Worm (Caenorhabditis elegans) whole organism, L1 larva: Measurements from ENCODE around the gene amx-1.

ENCODE experiments used
- blmp-1 ChIP-seq: fragments of 150-350 bp; optimal IDR thresholded peaks from 2 replicates; lab custom pipeline; 2014; ENCODE audit warnings: missing biosample characterization, missing genetic modification characterization
- elt-2 ChIP-seq: sonication (generic microtip); optimal IDR thresholded peaks from 2 replicates; lab custom pipeline; 2016; ENCODE audit warnings: missing genetic modification characterization, mild to moderate bottlenecking, inconsistent platforms, missing compliant biosample characterization, missing genetic modification reagents
- fkh-10 ChIP-seq: sonication (generic microtip); optimal IDR thresholded peaks from 2 replicates; lab custom pipeline; 2017; ENCODE audit warnings: missing biosample characterization, missing genetic modification reagents, missing genetic modification characterization
- jun-1 ChIP-seq: fragments of 150-350 bp; optimal IDR thresholded peaks from 2 replicates; lab custom pipeline; 2014; ENCODE audit warnings: missing biosample characterization, missing genetic modification reagents, missing genetic modification characterization
- nhr-71 ChIP-seq: sonication (generic microtip); optimal IDR thresholded peaks from 2 replicates; lab custom pipeline; 2016; ENCODE audit warnings: mild to moderate bottlenecking, missing genetic modification characterization, moderate library complexity, missing compliant biosample characterization
- rnt-1 ChIP-seq: sonication (generic microtip); optimal IDR thresholded peaks from 2 replicates; lab custom pipeline; 2016; ENCODE audit warnings: mild to moderate bottlenecking, missing genetic modification characterization, moderate library complexity, missing compliant biosample characterization

ce11 chrIII:3785094-3785493 is 37.1 kb upstream of the amx-1 start:
- TF ChIP-seq nhr-71 (tag; lab: Kevin White, UChicago) (no peak), blmp-1 (tag; lab: Kevin White, UChicago) (no peak), rnt-1 (tag; lab: Kevin White, UChicago) (no peak), jun-1 (no peak), fkh-10 (GFP tag; lab: Kevin White, UChicago) (no peak), elt-2 (peak; percentile 19)
